Worm (Caenorhabditis elegans): Measurements from ENCODE around the gene oac-7.

ce11 chrV:16308343-16308742 is 1.3 kb upstream of the oac-7 start:
- TF ChIP-seq nhr-77 (tag; optimal IDR thresholded peaks at IDR 0.05) (no peak), lin-39 (tag; optimal IDR thresholded peaks at IDR 0.05) (no peak), pqm-1 (tag; optimal IDR thresholded peaks at IDR 0.05) (no peak), nhr-12 (tag; optimal IDR thresholded peaks at IDR 0.05) (no peak), nhr-237 (tag; optimal IDR thresholded peaks at IDR 0.05) (no peak), fkh-10 (GFP tag; optimal IDR thresholded peaks at IDR 0.05) (no peak), unc-62 (GFP tag; optimal IDR thresholded peaks at IDR 0.05) (no peak), nhr-11 (tag; optimal IDR thresholded peaks at IDR 0.05) (no peak), nhr-76 (tag; optimal IDR thresholded peaks at IDR 0.05) (no peak), hmg-11 (tag; optimal IDR thresholded peaks at IDR 0.05) (no peak)
